Worm (Caenorhabditis elegans): ENCODE data around the gene apc-10.

The apc-10 gene

DNA sequence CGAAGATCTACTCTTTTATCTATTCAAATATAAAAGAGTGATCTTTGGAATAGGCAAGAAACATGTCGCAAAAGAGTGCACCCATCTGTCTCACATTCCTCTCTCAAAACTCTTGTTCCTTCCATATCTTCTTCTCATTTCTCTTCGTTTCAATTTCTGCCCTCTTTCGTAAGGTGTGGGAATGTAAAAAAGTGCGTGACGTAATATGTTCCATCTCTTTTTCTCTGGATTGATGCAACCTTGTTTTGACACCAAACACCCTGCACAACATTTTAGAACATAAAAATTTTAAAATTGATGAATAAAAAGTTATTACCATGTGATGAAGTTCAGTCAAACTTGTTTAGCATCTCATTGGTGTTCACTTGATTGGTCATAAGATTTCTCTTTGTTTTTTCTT is 41.0 kb upstream of the apc-10 start:
- TF ChIP-seq med-1 (GFP tag; optimal IDR thresholded peaks at IDR 0.05; ENCODE audit: insufficient read depth) = no peak
- no peak for TF ChIP-seq klf-2 (GFP tag; conservative IDR thresholded peaks at IDR 0.05)
- TF ChIP-seq ztf-29 (GFP tag; IDR thresholded peaks at IDR 0.05) = no peak
- TF ChIP-seq flt-1 (GFP tag; IDR thresholded peaks at IDR 0.05) = no peak
- TF ChIP-seq ztf-23 (GFP tag; IDR thresholded peaks at IDR 0.05) = no peak

DNA sequence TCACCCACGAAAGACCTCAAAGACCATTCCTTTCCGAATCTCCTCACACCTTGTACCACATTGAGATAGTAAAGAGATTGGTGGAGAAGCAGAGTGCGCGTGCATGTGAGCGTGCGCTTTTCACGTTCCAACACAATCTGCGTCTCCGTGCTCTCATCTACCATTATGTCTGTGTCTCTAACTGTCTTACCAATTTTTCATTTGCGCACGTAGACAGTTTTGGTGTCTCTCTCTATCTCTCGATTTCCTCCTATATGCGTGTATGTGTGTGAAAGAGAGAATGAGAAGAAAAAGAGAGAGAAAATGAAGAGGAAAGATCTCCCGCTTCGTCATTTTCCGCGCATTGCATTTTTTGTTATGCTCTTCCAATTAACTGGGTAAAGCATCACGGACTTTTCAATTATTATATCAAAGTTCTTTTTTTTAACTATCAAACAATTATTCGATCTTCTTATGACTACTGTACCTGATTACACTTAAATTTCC is 40.5 kb upstream of the apc-10 start:
- TF ChIP-seq ztf-23 (GFP tag; IDR thresholded peaks at IDR 0.05) = 0 out of 2 replicates have a peak, but pooled peaks have one; percentile 50
- TF ChIP-seq klf-2 (GFP tag; conservative IDR thresholded peaks at IDR 0.05) = no peak
- no peak for TF ChIP-seq med-1 (GFP tag; optimal IDR thresholded peaks at IDR 0.05; ENCODE audit: insufficient read depth)
- TF ChIP-seq flt-1 (GFP tag; IDR thresholded peaks at IDR 0.05) = peak; percentile 72
- peak; percentile 93 for TF ChIP-seq cog-1 (tag; optimal IDR thresholded peaks at IDR 0.05)
- peak; percentile 38; the same call in 1 of the 2 replicates for TF ChIP-seq ztf-29 (GFP tag; IDR thresholded peaks at IDR 0.05)
- TF ChIP-seq tab-1 (GFP tag; IDR thresholded peaks at IDR 0.05) = no peak

DNA sequence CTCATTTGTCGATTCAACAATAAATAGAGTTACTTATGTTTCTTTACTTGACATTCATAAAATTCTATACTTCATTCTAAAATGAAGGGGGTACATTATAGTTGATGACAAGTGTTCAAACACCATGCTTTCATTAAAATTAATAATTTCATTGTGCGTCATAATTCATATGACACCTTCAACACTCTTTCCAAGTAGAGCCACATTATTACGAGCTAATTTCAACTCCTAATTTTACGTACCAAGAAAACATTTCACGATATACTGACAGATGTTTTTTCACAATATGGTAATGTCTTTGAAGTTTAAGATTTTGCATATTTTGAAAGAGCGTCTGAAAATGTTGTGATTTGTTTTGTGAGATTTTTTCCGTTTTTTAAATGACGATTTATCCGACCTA is 39.3 kb upstream of the apc-10 start:
- TF ChIP-seq ztf-23 (GFP tag; IDR thresholded peaks at IDR 0.05) = no peak
- no peak for TF ChIP-seq tab-1 (GFP tag; IDR thresholded peaks at IDR 0.05)
- TF ChIP-seq T22C8.4 (GFP tag; IDR thresholded peaks at IDR 0.05) = no peak
- no peak for TF ChIP-seq med-1 (GFP tag; optimal IDR thresholded peaks at IDR 0.05; ENCODE audit: insufficient read depth)
- TF ChIP-seq cog-1 (tag; optimal IDR thresholded peaks at IDR 0.05) = no peak
- TF ChIP-seq klf-2 (GFP tag; conservative IDR thresholded peaks at IDR 0.05) = no peak
- no peak for TF ChIP-seq flt-1 (GFP tag; IDR thresholded peaks at IDR 0.05)
- TF ChIP-seq ztf-29 (GFP tag; IDR thresholded peaks at IDR 0.05) = no peak
- no peak for TF ChIP-seq ref-1 (GFP tag; conservative IDR thresholded peaks at IDR 0.05)

DNA sequence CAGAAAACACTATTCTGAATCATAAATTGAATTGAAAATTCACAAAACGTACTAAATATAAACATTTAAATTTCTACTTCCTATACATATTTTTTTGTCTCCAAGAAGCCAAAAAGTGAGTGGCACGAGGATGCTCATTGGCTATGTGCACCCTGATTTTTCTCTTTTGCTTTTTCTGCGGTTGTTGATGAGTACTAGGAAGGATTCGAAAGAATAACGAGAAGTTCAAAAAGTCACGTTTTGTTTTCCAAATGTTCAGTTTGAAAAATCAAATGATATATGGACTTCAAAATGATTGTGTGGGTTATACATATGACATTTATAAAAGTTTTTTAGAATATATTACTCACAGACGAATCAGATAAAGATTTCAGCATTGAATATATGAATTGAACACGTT is 38.6 kb upstream of the apc-10 start:
- TF ChIP-seq cog-1 (tag; optimal IDR thresholded peaks at IDR 0.05) = no peak
- no peak for TF ChIP-seq ztf-23 (GFP tag; IDR thresholded peaks at IDR 0.05)
- TF ChIP-seq klf-2 (GFP tag; conservative IDR thresholded peaks at IDR 0.05) = no peak
- no peak for TF ChIP-seq ref-1 (GFP tag; conservative IDR thresholded peaks at IDR 0.05)
- TF ChIP-seq T22C8.4 (GFP tag; IDR thresholded peaks at IDR 0.05) = no peak
- TF ChIP-seq flt-1 (GFP tag; IDR thresholded peaks at IDR 0.05) = no peak
- no peak for TF ChIP-seq tab-1 (GFP tag; IDR thresholded peaks at IDR 0.05)
- TF ChIP-seq med-1 (GFP tag; optimal IDR thresholded peaks at IDR 0.05; ENCODE audit: insufficient read depth) = no peak
- no peak for TF ChIP-seq ztf-29 (GFP tag; IDR thresholded peaks at IDR 0.05)

DNA sequence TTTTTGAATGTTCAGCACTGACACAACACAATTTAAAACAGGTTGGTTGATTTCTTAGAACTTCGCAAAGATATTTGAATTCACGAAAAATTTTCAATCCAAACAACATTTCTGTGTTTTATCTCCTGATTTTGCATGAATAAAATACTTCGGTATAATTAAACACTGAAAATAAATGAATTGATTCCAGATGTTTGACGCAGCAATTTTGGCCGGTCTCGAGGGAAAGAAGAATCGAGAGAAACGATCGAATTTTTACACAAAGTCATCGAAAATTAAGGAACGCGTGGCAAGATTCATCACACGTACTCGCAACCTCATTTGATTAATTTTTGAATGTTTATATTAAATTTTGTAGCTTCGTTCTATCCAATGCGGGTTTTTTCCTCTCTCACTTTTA is 38.0 kb upstream of the apc-10 start:
- TF ChIP-seq ref-1 (GFP tag; conservative IDR thresholded peaks at IDR 0.05) = no peak
- no peak for TF ChIP-seq cog-1 (tag; optimal IDR thresholded peaks at IDR 0.05)
- no peak for TF ChIP-seq ztf-29 (GFP tag; IDR thresholded peaks at IDR 0.05)
- TF ChIP-seq flt-1 (GFP tag; IDR thresholded peaks at IDR 0.05) = no peak
- no peak for TF ChIP-seq tab-1 (GFP tag; IDR thresholded peaks at IDR 0.05)
- no peak for TF ChIP-seq med-1 (GFP tag; optimal IDR thresholded peaks at IDR 0.05; ENCODE audit: insufficient read depth)
- TF ChIP-seq ztf-23 (GFP tag; IDR thresholded peaks at IDR 0.05) = no peak
- no peak for TF ChIP-seq T22C8.4 (GFP tag; IDR thresholded peaks at IDR 0.05)
- TF ChIP-seq klf-2 (GFP tag; conservative IDR thresholded peaks at IDR 0.05) = no peak

DNA sequence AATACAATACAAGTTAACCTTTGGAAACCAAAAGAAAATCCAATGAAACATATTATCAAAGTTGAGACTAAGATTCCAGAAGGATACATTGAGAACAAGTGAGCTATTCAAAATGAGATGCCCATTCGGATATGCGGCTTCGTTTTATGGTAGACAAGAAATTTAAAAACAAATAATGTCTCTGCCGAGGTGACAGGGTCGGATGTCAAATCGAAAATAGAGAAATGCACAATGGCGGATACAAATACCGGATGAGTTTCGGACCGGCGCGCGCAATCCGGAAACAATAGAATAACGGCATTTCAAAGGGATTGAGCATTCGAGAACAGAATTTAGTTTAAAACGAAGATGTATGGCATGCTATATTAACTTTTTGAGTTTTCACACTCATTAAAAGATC is 37.1 kb upstream of the apc-10 start, which contains the start of gene F22E12.3:
Gene F22E12.3, minus strand, starts transcription at position 101 of the 400 bp plus-strand sequence.
- TF ChIP-seq ztf-23 (GFP tag; IDR thresholded peaks at IDR 0.05) (no peak), klf-2 (GFP tag; conservative IDR thresholded peaks at IDR 0.05) (no peak), flt-1 (GFP tag; IDR thresholded peaks at IDR 0.05) (no peak), T22C8.4 (GFP tag; IDR thresholded peaks at IDR 0.05) (no peak), ztf-29 (GFP tag; IDR thresholded peaks at IDR 0.05) (no peak), med-1 (GFP tag; optimal IDR thresholded peaks at IDR 0.05; ENCODE audit: insufficient read depth) (no peak), cog-1 (tag; optimal IDR thresholded peaks at IDR 0.05) (no peak), ref-1 (GFP tag; conservative IDR thresholded peaks at IDR 0.05) (no peak), tab-1 (GFP tag; IDR thresholded peaks at IDR 0.05) (no peak)

DNA sequence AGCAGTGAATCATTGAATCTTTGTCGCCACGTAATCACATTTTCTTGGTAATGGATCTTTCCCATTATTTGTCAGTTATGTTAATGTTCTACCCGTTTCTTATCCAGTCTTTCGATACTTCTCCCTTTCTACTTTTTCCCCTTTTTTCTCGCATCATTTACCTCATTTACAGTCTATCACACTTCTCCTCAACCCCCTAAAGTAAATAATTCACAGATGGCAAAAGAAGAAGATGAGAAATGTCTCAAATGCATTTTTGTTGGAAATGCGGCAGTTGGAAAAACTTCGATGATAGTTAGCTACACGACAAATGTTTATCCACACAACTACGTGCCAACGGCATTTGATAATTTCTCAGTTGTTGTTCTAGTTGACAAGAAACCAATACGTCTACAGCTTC is 35.9 kb upstream of the apc-10 start, which contains the start of gene chw-1:
Gene chw-1, plus strand, starts transcription at position 217 of the 400 bp plus-strand sequence.
- TF ChIP-seq ztf-29 (GFP tag; IDR thresholded peaks at IDR 0.05) (no peak), T22C8.4 (GFP tag; IDR thresholded peaks at IDR 0.05) (no peak), med-1 (GFP tag; optimal IDR thresholded peaks at IDR 0.05; ENCODE audit: insufficient read depth) (no peak), ztf-23 (GFP tag; IDR thresholded peaks at IDR 0.05) (no peak), klf-2 (GFP tag; conservative IDR thresholded peaks at IDR 0.05) (no peak), tab-1 (GFP tag; IDR thresholded peaks at IDR 0.05) (no peak), ref-1 (GFP tag; conservative IDR thresholded peaks at IDR 0.05) (no peak), flt-1 (GFP tag; IDR thresholded peaks at IDR 0.05) (no peak)

DNA sequence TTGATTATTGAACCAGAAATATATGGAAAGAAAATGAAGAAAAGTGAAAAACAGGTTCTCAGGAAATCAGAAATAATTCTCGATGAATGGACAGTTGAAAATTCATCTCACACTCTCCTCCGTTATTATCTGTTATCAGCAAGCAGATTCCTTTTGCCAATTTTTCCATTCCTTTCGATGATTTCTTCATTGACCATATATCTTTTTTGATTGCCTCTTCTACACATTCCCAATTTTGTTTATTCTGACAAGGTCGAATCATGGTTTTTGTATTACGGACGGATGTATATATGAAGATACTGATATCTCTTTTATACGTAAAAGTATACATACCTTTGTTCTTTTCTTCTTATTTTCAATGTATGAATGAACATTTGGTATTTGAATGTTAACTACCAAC is 34.5 kb upstream of the apc-10 start:
- no peak for TF ChIP-seq flt-1 (GFP tag; IDR thresholded peaks at IDR 0.05)
- TF ChIP-seq ref-1 (GFP tag; conservative IDR thresholded peaks at IDR 0.05) = no peak
- no peak for TF ChIP-seq T22C8.4 (GFP tag; IDR thresholded peaks at IDR 0.05)
- TF ChIP-seq ztf-23 (GFP tag; IDR thresholded peaks at IDR 0.05) = no peak
- TF ChIP-seq ztf-29 (GFP tag; IDR thresholded peaks at IDR 0.05) = no peak
- TF ChIP-seq klf-2 (GFP tag; conservative IDR thresholded peaks at IDR 0.05) = no peak
- TF ChIP-seq med-1 (GFP tag; optimal IDR thresholded peaks at IDR 0.05; ENCODE audit: insufficient read depth) = no peak
- TF ChIP-seq tab-1 (GFP tag; IDR thresholded peaks at IDR 0.05) = no peak
- TF ChIP-seq cog-1 (tag; optimal IDR thresholded peaks at IDR 0.05) = no peak

DNA sequence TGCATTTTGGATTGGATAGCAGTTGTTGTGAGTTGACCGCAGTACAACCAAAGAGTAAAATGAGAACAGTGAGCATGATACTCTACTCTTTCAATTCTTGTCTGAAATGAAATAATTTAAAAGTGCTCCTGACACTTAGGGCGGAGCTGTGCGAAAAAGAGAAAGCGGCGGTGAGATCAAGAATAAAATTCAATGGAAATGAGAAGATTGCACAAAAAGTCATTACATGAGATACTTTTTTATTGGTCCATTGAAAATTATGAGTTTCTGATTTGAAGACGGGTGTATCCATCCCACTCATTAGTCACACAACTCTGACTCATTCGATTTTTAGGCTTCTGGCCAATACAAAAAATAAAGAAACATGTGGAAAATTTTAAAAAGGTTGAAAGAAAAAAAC is 31.1 kb upstream of the apc-10 start, which contains the start of gene F22E12.1:
Gene F22E12.1, minus strand, starts transcription at position 101 of the 400 bp plus-strand sequence.
- TF ChIP-seq ztf-23 (GFP tag; IDR thresholded peaks at IDR 0.05) = no peak
- no peak for TF ChIP-seq ref-1 (GFP tag; conservative IDR thresholded peaks at IDR 0.05)
- TF ChIP-seq cog-1 (tag; optimal IDR thresholded peaks at IDR 0.05) = no peak
- no peak for TF ChIP-seq flt-1 (GFP tag; IDR thresholded peaks at IDR 0.05)
- TF ChIP-seq ztf-29 (GFP tag; IDR thresholded peaks at IDR 0.05) = no peak
- TF ChIP-seq tab-1 (GFP tag; IDR thresholded peaks at IDR 0.05) = no peak
- no peak for TF ChIP-seq T22C8.4 (GFP tag; IDR thresholded peaks at IDR 0.05)
- TF ChIP-seq med-1 (GFP tag; optimal IDR thresholded peaks at IDR 0.05; ENCODE audit: insufficient read depth) = no peak
- no peak for TF ChIP-seq klf-2 (GFP tag; conservative IDR thresholded peaks at IDR 0.05)

DNA sequence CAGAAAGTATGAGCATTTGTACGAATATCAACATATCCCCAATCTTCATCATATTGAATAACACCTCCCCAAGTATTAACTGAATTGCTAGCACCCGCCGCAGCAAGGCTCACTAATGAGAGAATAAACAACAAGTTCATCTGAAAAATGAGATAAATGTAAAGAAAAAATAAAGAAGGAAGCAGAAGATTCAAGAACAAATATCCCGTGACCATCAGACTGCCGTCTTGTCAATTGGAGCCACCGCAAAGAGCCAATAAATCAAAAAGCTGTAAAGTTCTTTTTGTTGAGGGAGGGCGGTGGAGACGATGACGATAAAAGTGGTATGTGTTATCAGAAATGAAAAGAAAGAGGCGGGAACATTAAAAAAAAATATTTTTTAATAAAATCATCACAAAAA is 27.3 kb upstream of the apc-10 start, which contains the start of gene Y32F6A.5:
Gene Y32F6A.5, minus strand, starts transcription at position 140 of the 400 bp plus-strand sequence.
- TF ChIP-seq cog-1 (tag; optimal IDR thresholded peaks at IDR 0.05) (no peak), ref-1 (GFP tag; conservative IDR thresholded peaks at IDR 0.05) (no peak), ztf-29 (GFP tag; IDR thresholded peaks at IDR 0.05) (no peak), flt-1 (GFP tag; IDR thresholded peaks at IDR 0.05) (no peak), klf-2 (GFP tag; conservative IDR thresholded peaks at IDR 0.05) (no peak), tab-1 (GFP tag; IDR thresholded peaks at IDR 0.05) (no peak), T22C8.4 (GFP tag; IDR thresholded peaks at IDR 0.05) (no peak)
